Worm (Caenorhabditis elegans): ENCODE data around the gene del-7.

- no peak for TF ChIP-seq lag-1 (GFP tag; IDR thresholded peaks at IDR 0.05)
- TF ChIP-seq nfyb-1 (GFP tag; IDR thresholded peaks at IDR 0.05) = no peak
- TF ChIP-seq ceh-100 (GFP tag; IDR thresholded peaks at IDR 0.05) = no peak
- no peak for TF ChIP-seq hrde-1 (tag; optimal IDR thresholded peaks at IDR 0.05; ENCODE audit: borderline replicate concordance)
These were observed 36.7 kb upstream of the del-7 start for ce11 chrIV:7723555-7723954.
